Worm (Caenorhabditis elegans): ENCODE data around the gene mcd-1.

Gene mcd-1

ce11 chrII:13903482-13903881 is 15.1 kb downstream of the mcd-1 start:
- TF ChIP-seq ceh-34 (tag; optimal IDR thresholded peaks at IDR 0.05): peak; percentile 25
- TF ChIP-seq sdc-2 (tag; optimal IDR thresholded peaks at IDR 0.05): no peak

ce11 chrII:13905556-13905955 is 17.2 kb downstream of the mcd-1 start:
- peak; percentile 8 for TF ChIP-seq dve-1 (tag; optimal IDR thresholded peaks at IDR 0.05)

- no peak for TF ChIP-seq fkh-10 (GFP tag; optimal IDR thresholded peaks at IDR 0.05)
- no peak for TF ChIP-seq gmeb-2 (tag; optimal IDR thresholded peaks at IDR 0.05)
- TF ChIP-seq nfya-1 (tag; optimal IDR thresholded peaks at IDR 0.05): peak; percentile 55
- no peak for TF ChIP-seq hlh-15 (tag; optimal IDR thresholded peaks at IDR 0.05)
- no peak for TF ChIP-seq Y22D7AL.16 (tag; optimal IDR thresholded peaks at IDR 0.05)
- no peak for TF ChIP-seq ama-1 (optimal IDR thresholded peaks at IDR 0.05)
- TF ChIP-seq ceh-19 (GFP tag; optimal IDR thresholded peaks at IDR 0.05): no peak
- no peak for TF ChIP-seq syd-9 (tag; optimal IDR thresholded peaks at IDR 0.05)
- no peak for TF ChIP-seq ahr-1 (tag; optimal IDR thresholded peaks at IDR 0.05)
These were observed 19.3 kb downstream of the mcd-1 start for ce11 chrII:13907615-13908014.

- TF ChIP-seq zip-5 (tag; optimal IDR thresholded peaks at IDR 0.05): no peak
- TF ChIP-seq unc-42 (tag; optimal IDR thresholded peaks at IDR 0.05): peak; percentile 69
- TF ChIP-seq lim-6 (tag; optimal IDR thresholded peaks at IDR 0.05): no peak
- no peak for TF ChIP-seq hlh-13 (GFP tag; optimal IDR thresholded peaks at IDR 0.05)
- TF ChIP-seq C08G9.2 (tag; optimal IDR thresholded peaks at IDR 0.05): no peak
- no peak for TF ChIP-seq eyg-1 (tag; optimal IDR thresholded peaks at IDR 0.05)
- no peak for TF ChIP-seq pqm-1 (tag; optimal IDR thresholded peaks at IDR 0.05)
- TF ChIP-seq ceh-18 (tag; optimal IDR thresholded peaks at IDR 0.05): peak; percentile 65
- no peak for TF ChIP-seq elt-2 (tag; optimal IDR thresholded peaks at IDR 0.05)
- no peak for TF ChIP-seq ztf-16 (tag; optimal IDR thresholded peaks at IDR 0.05)
- no peak for TF ChIP-seq sox-2 (GFP tag; IDR thresholded peaks at IDR 0.05)
- TF ChIP-seq ceh-48 (tag; optimal IDR thresholded peaks at IDR 0.05): peak; percentile 71
- TF ChIP-seq pat-9 (tag; optimal IDR thresholded peaks at IDR 0.05): no peak
- no peak for TF ChIP-seq pag-3 (tag; optimal IDR thresholded peaks at IDR 0.05; ENCODE audit: borderline replicate concordance)
- no peak for TF ChIP-seq C38D4.7 (GFP tag; optimal IDR thresholded peaks at IDR 0.05)
- no peak for TF ChIP-seq npax-4 (tag; optimal IDR thresholded peaks at IDR 0.05)
- TF ChIP-seq ceh-34 (tag; optimal IDR thresholded peaks at IDR 0.05): peak; percentile 22
- TF ChIP-seq ceh-30 (tag; optimal IDR thresholded peaks at IDR 0.05): no peak
- no peak for TF ChIP-seq fkh-10 (GFP tag; optimal IDR thresholded peaks at IDR 0.05)
- TF ChIP-seq unc-55 (GFP tag; optimal IDR thresholded peaks at IDR 0.05): no peak
- no peak for TF ChIP-seq lin-11 (tag; optimal IDR thresholded peaks at IDR 0.05)
- no peak for TF ChIP-seq che-1 (tag; optimal IDR thresholded peaks at IDR 0.05)
- TF ChIP-seq fkh-6 (tag; optimal IDR thresholded peaks at IDR 0.05): no peak
- TF ChIP-seq nhr-11 (tag; optimal IDR thresholded peaks at IDR 0.05): no peak
- TF ChIP-seq nhr-232 (tag; optimal IDR thresholded peaks at IDR 0.05): no peak
- TF ChIP-seq pha-4 (tag; optimal IDR thresholded peaks at IDR 0.05): no peak
- TF ChIP-seq pha-2 (tag; optimal IDR thresholded peaks at IDR 0.05): no peak
- peak; percentile 9 for TF ChIP-seq dve-1 (tag; optimal IDR thresholded peaks at IDR 0.05)
- TF ChIP-seq ceh-6 (GFP tag; optimal IDR thresholded peaks at IDR 0.05): no peak
- no peak for TF ChIP-seq syd-9 (tag; optimal IDR thresholded peaks at IDR 0.05)
- peak; percentile 24 for TF ChIP-seq hlh-30 (tag; optimal IDR thresholded peaks at IDR 0.05; ENCODE audit: insufficient read depth)
- TF ChIP-seq nfya-1 (tag; optimal IDR thresholded peaks at IDR 0.05): peak; percentile 78
- peak; percentile 57 for TF ChIP-seq ref-2 (tag; optimal IDR thresholded peaks at IDR 0.05)
- TF ChIP-seq elt-4 (tag; optimal IDR thresholded peaks at IDR 0.05): no peak
- no peak for TF ChIP-seq odd-2 (tag; optimal IDR thresholded peaks at IDR 0.05)
- no peak for TF ChIP-seq hlh-8 (tag; optimal IDR thresholded peaks at IDR 0.05)
- TF ChIP-seq T23F11.4 (GFP tag; optimal IDR thresholded peaks at IDR 0.05): no peak
- no peak for TF ChIP-seq tbx-7 (tag; optimal IDR thresholded peaks at IDR 0.05)
- peak; percentile 20 for TF ChIP-seq hlh-6 (tag; optimal IDR thresholded peaks at IDR 0.05)
- TF ChIP-seq tbx-2 (tag; optimal IDR thresholded peaks at IDR 0.05): peak; percentile 52
- TF ChIP-seq ahr-1 (tag; optimal IDR thresholded peaks at IDR 0.05): no peak
- no peak for TF ChIP-seq ceh-24 (tag; optimal IDR thresholded peaks at IDR 0.05)
These were observed 20.2 kb downstream of the mcd-1 start, which contains the start of gene citk-1 for ce11 chrII:13908592-13908991. Gene citk-1 (plus strand): TSS chrII:13908914.

All from whole organism, late embryonic.